Worm (Caenorhabditis elegans) whole organism, late embryonic: ENCODE results near the gene srt-68.

Experiments used
- ahr-1 ChIP-seq: sonication (generic microtip); optimal IDR thresholded peaks from 2 replicates; lab custom pipeline; 2016; ENCODE audit warnings: missing genetic modification characterization, missing compliant biosample characterization
- ceh-18 ChIP-seq: sonication (generic microtip); optimal IDR thresholded peaks from 2 replicates; lab custom pipeline; 2016; ENCODE audit warnings: missing genetic modification characterization, missing compliant biosample characterization
- ceh-19 ChIP-seq: fragments of 200-800 bp; sonication (Bioruptor generic); optimal IDR thresholded peaks from 2 replicates; lab custom pipeline; 2018; ENCODE audit warnings: mild to moderate bottlenecking, missing genetic modification characterization, missing compliant biosample characterization
- ceh-2 ChIP-seq: sonication (generic microtip); optimal IDR thresholded peaks from 2 replicates; lab custom pipeline; 2016; ENCODE audit warnings: missing genotype, missing genetic modification characterization, missing compliant biosample characterization
- ceh-22 ChIP-seq: sonication (generic microtip); optimal IDR thresholded peaks from 2 replicates; lab custom pipeline; 2017; ENCODE audit warnings: missing biosample characterization, missing genetic modification characterization
- ceh-24 ChIP-seq: sonication (generic microtip); optimal IDR thresholded peaks from 2 replicates; lab custom pipeline; 2016; ENCODE audit warnings: mild to moderate bottlenecking, missing genetic modification characterization, missing compliant biosample characterization
- ceh-30 ChIP-seq: fragments of 150-350 bp; optimal IDR thresholded peaks from 2 replicates; lab custom pipeline; 2014; ENCODE audit warnings: missing biosample characterization, missing genetic modification characterization
- ceh-34 ChIP-seq: sonication (generic microtip); optimal IDR thresholded peaks from 2 replicates; lab custom pipeline; 2016; ENCODE audit warnings: mild to moderate bottlenecking, missing genetic modification characterization, missing compliant biosample characterization
- ceh-48 ChIP-seq: sonication (generic microtip); optimal IDR thresholded peaks from 2 replicates; lab custom pipeline; 2016; ENCODE audit warnings: missing genetic modification characterization, inconsistent platforms, missing compliant biosample characterization
- ceh-6 ChIP-seq: fragments of 200-800 bp; sonication (Bioruptor generic); optimal IDR thresholded peaks from 2 replicates; lab custom pipeline; 2018; ENCODE audit warnings: mild to moderate bottlenecking, missing genetic modification characterization, missing compliant biosample characterization
- ceh-9 ChIP-seq: sonication (generic microtip); optimal IDR thresholded peaks from 2 replicates; lab custom pipeline; 2016; ENCODE audit warnings: mild to moderate bottlenecking, missing genetic modification characterization, inconsistent platforms, missing compliant biosample characterization
- che-1 ChIP-seq: sonication (generic microtip); optimal IDR thresholded peaks from 2 replicates; lab custom pipeline; 2016; ENCODE audit warnings: mild to moderate bottlenecking, missing genetic modification characterization, missing compliant biosample characterization
- elt-2 ChIP-seq: sonication (generic microtip); optimal IDR thresholded peaks from 2 replicates; lab custom pipeline; 2016; ENCODE audit warnings: missing genetic modification reagents, missing genetic modification characterization, missing compliant biosample characterization
- ets-4 ChIP-seq: sonication (generic microtip); optimal IDR thresholded peaks from 2 replicates; lab custom pipeline; 2016; ENCODE audit warnings: missing genetic modification characterization, missing compliant biosample characterization
- fax-1 ChIP-seq: sonication (generic microtip); optimal IDR thresholded peaks from 2 replicates; lab custom pipeline; 2016; ENCODE audit warnings: missing genotype, missing genetic modification characterization, missing compliant biosample characterization
- fkh-10 ChIP-seq: fragments of 150-350 bp; optimal IDR thresholded peaks from 2 replicates; lab custom pipeline; 2014; ENCODE audit warnings: missing biosample characterization, missing genetic modification reagents, missing genetic modification characterization
- hlh-13 ChIP-seq: fragments of 200-800 bp; sonication (Bioruptor generic); optimal IDR thresholded peaks from 2 replicates; lab custom pipeline; 2018; ENCODE audit warnings: mild to moderate bottlenecking, missing genetic modification characterization, missing compliant biosample characterization
- hlh-6 ChIP-seq: sonication (generic microtip); optimal IDR thresholded peaks from 2 replicates; lab custom pipeline; 2016; ENCODE audit warnings: missing genotype, missing genetic modification characterization, missing compliant biosample characterization
- hlh-8 ChIP-seq: sonication (generic microtip); optimal IDR thresholded peaks from 2 replicates; lab custom pipeline; 2016; ENCODE audit warnings: missing genotype, missing genetic modification characterization, missing compliant biosample characterization
- lin-11 ChIP-seq: fragments of 200-800 bp; sonication (Bioruptor generic); optimal IDR thresholded peaks from 2 replicates; lab custom pipeline; 2018; ENCODE audit warnings: mild to moderate bottlenecking, missing genetic modification characterization, missing compliant biosample characterization
- madf-2 ChIP-seq: sonication (generic microtip); optimal IDR thresholded peaks from 2 replicates; lab custom pipeline; 2017; ENCODE audit warnings: missing genetic modification characterization, missing compliant biosample characterization
- mec-3 ChIP-seq: sonication (generic microtip); optimal IDR thresholded peaks from 2 replicates; lab custom pipeline; 2016; ENCODE audit warnings: borderline replicate concordance, missing genetic modification characterization, missing compliant biosample characterization
- nfya-1 ChIP-seq: sonication (generic microtip); optimal IDR thresholded peaks from 2 replicates; lab custom pipeline; 2017; ENCODE audit warnings: missing genetic modification characterization, mild to moderate bottlenecking, missing compliant biosample characterization, antibody characterized with exemption, moderate library complexity
- nhr-11 ChIP-seq: fragments of 150-350 bp; optimal IDR thresholded peaks from 2 replicates; lab custom pipeline; 2014; ENCODE audit warnings: missing biosample characterization, missing genetic modification characterization
- nhr-232 ChIP-seq: sonication (generic microtip); optimal IDR thresholded peaks from 2 replicates; lab custom pipeline; 2016; ENCODE audit warnings: missing genetic modification characterization, missing compliant biosample characterization
- npax-4 ChIP-seq: sonication (generic microtip); optimal IDR thresholded peaks from 2 replicates; lab custom pipeline; 2016; ENCODE audit warnings: missing genetic modification characterization, missing compliant biosample characterization
- pag-3 ChIP-seq: sonication (generic microtip); optimal IDR thresholded peaks from 2 replicates; lab custom pipeline; 2016; ENCODE audit warnings: missing compliant biosample characterization, missing genetic modification characterization, borderline replicate concordance
- pha-2 ChIP-seq: sonication (generic microtip); optimal IDR thresholded peaks from 2 replicates; lab custom pipeline; 2017; ENCODE audit warnings: mild to moderate bottlenecking, missing genetic modification characterization, missing compliant biosample characterization
- sdc-2 ChIP-seq: sonication (generic microtip); optimal IDR thresholded peaks from 2 replicates; lab custom pipeline; 2016; ENCODE audit warnings: missing genotype, missing genetic modification characterization, missing compliant biosample characterization
- sox-4 ChIP-seq: sonication (generic microtip); optimal IDR thresholded peaks from 2 replicates; lab custom pipeline; 2017; ENCODE audit warnings: mild to moderate bottlenecking, missing genetic modification characterization, inconsistent platforms, missing compliant biosample characterization
- tbx-7 ChIP-seq: sonication (generic microtip); optimal IDR thresholded peaks from 2 replicates; lab custom pipeline; 2016; ENCODE audit warnings: missing genotype, missing genetic modification characterization, missing compliant biosample characterization
- ttx-3 ChIP-seq: sonication (generic microtip); optimal IDR thresholded peaks from 2 replicates; lab custom pipeline; 2016; ENCODE audit warnings: missing genetic modification reagents, missing genetic modification characterization, missing compliant biosample characterization
- unc-42 ChIP-seq: sonication (generic microtip); optimal IDR thresholded peaks from 2 replicates; lab custom pipeline; 2016; ENCODE audit warnings: missing genotype, missing genetic modification characterization, missing compliant biosample characterization
- unc-55 ChIP-seq: sonication (generic microtip); optimal IDR thresholded peaks from 2 replicates; lab custom pipeline; 2017; ENCODE audit warnings: missing biosample characterization, missing genetic modification reagents, missing genetic modification characterization
- zip-5 ChIP-seq: sonication (generic microtip); optimal IDR thresholded peaks from 2 replicates; lab custom pipeline; 2016; ENCODE audit warnings: missing genetic modification characterization, missing compliant biosample characterization
- ztf-16 ChIP-seq: sonication (generic microtip); optimal IDR thresholded peaks from 2 replicates; lab custom pipeline; 2017; ENCODE audit warnings: missing genetic modification characterization, missing compliant biosample characterization

Gene srt-68

DNA sequence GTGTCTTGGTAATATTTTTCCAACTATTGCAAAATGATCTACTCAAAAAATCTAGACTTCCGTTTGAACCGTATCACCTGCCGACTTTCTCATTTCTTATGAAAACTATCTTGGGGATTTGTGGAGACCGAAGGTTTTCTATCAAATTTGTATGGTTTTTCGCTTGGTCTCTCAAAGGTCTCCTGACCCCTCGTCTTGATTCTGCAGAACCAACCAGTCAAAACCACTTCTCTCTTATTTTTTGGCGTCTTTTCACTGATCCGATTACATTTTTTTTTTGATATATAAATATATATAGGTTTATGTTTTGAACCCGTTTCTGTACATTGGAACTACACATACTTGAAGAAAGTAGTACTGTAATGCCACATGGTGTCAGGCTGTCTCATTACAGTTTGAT lies 26.3 kb downstream of the srt-68 start:
- TF ChIP-seq hlh-8 (tag; lab: Kevin White, UChicago): no peak
- TF ChIP-seq unc-42 (tag; lab: Kevin White, UChicago): no peak
- TF ChIP-seq ceh-24 (tag; lab: Kevin White, UChicago): no peak
- TF ChIP-seq che-1 (tag; lab: Kevin White, UChicago): no peak
- TF ChIP-seq mec-3 (tag; lab: Kevin White, UChicago): no peak
- TF ChIP-seq, all 69 proteins: peak for 0

DNA sequence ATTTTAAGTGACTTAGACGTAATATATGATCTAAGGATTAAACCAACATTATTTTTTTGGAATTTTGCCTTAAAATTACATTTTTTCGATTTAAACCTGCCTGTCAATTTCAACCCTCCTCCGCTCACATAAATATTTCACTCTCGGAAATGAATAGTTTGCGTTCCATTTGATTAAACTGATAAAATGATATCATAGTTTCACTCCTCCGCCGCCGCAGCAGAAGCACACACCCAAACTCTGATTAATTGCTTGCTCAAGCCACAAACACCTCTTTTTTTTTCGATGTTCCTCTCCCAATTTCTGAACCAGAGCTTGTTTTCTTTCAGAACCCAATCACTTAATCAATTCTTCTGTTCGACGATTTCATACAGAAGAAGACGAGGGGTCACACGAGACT lies 28.9 kb downstream of the srt-68 start, which contains the start of gene Y49G5B.1:
Gene Y49G5B.1 (plus strand): TSS at position 324 of the 400 bp plus-strand sequence.
- TF ChIP-seq ceh-48 (tag; lab: Kevin White, UChicago) (no peak), pha-2 (no peak), ceh-6 (GFP tag; lab: Kevin White, UChicago) (no peak), hlh-6 (no peak), hlh-13 (GFP tag; lab: Kevin White, UChicago) (no peak), madf-2 (tag; lab: Kevin White, UChicago) (no peak), pag-3 (no peak), tbx-7 (tag; lab: Kevin White, UChicago) (no peak), sox-4 (no peak), ceh-9 (tag; lab: Kevin White, UChicago) (no peak), ceh-19 (GFP tag; lab: Kevin White, UChicago) (no peak), ceh-30 (no peak), ttx-3 (tag; lab: Kevin White, UChicago) (no peak)

DNA sequence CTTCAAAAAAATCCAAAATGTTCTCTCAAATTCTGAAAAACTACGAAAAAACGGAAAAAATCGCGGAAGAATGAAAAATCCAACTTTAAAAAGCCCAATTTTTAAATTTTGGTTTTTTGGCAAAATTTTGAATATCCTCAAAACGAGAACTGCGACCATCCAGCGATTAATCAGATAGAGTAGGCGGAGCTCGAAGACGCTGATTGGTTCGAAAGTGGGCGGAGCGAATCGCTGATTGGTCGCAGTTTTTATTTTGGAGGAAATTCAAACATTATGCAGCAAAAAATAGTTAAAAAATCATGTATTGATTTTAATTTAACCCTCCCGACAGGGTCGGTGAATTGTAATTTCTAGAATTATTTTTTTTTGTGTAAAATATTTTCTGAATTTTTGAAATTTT lies 38.2 kb downstream of the srt-68 start:
- TF ChIP-seq zip-5 (tag; lab: Kevin White, UChicago) (no peak), nfya-1 (tag; lab: Kevin White, UChicago) (peak; percentile 92)

DNA sequence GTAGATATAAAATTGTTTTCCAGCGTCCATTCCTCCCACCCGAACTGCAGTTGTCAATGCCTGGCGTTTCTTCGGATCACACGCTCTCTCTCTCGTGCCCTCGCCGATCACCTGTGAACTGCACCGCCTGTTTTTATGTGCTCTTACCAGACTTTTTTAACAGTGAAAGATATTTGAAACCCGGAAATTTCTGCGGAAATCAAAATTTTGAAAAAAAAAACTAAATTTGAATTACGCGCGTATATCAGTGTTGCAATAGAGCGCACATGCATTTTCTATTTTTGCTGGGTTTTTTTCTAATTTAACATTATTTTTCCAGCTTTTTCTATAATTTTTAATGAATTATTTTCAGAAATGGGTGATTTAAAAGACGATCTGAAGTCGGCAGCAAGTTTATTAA lies 47.8 kb downstream of the srt-68 start, which contains the start of gene ttc-37:
Gene ttc-37 (plus strand): TSS at position 349 of the 400 bp plus-strand sequence.
- TF ChIP-seq ceh-18 (tag; lab: Kevin White, UChicago) (peak; percentile 16), ceh-22 (tag; lab: Kevin White, UChicago) (no peak), ztf-16 (tag; lab: Kevin White, UChicago) (no peak)

DNA sequence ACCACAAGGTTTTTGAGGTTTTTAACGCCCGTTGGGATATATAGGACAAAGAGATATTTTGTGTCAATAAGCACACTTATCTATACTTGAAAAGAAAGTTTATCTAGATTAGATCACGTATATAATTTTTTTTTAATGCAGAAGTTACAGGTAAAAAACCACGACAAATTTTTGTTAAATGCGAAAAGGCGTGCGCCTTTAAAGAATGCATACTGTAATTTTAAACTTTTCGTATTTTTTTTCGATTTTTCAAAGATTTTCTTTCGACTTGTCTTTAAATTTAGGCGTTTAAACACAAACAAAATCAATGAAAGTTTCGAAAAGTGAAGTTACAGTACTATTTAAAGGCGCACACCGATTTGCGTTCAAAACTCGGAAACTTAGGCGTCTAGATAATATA lies 48.3 kb downstream of the srt-68 start:
- TF ChIP-seq unc-55 (no peak), fax-1 (tag; lab: Kevin White, UChicago) (no peak), nhr-232 (tag; lab: Kevin White, UChicago) (no peak), nhr-11 (tag; lab: Kevin White, UChicago) (no peak), ceh-2 (tag; lab: Kevin White, UChicago) (no peak), npax-4 (no peak), ceh-34 (no peak), sdc-2 (no peak), elt-2 (tag; lab: Kevin White, UChicago) (no peak), ets-4 (tag; lab: Kevin White, UChicago) (no peak), ahr-1 (no peak), lin-11 (tag; lab: Kevin White, UChicago) (no peak), fkh-10 (no peak), madf-2 (tag; lab: Kevin White, UChicago) (no peak)
